Fruit fly (Drosophila melanogaster) whole organism, embryonic: ENCODE data around the gene scrt.

Experiments used
- Bgb ChIP-seq: fragments of 200-800 bp; sonication (Bioruptor generic); IDR thresholded peaks from 2 replicates; pipeline ENCODE4 v1.3.6; 2022; ENCODE audit warnings: missing biosample characterization, missing genetic modification characterization; ENCODE audit not compliant: partially characterized antibody
- CG10959 ChIP-seq: fragments of 200-800 bp; sonication (Bioruptor generic); IDR thresholded peaks from 2 replicates; pipeline ENCODE4 v1.3.6; 2022; ENCODE audit warnings: missing biosample characterization, missing genetic modification characterization
- CG10979 ChIP-seq: fragments of 200-800 bp; sonication (Bioruptor generic); optimal IDR thresholded peaks from 2 replicates; lab custom pipeline; 2018; ENCODE audit warnings: missing biosample characterization, mild to moderate bottlenecking, missing genetic modification characterization, moderate library complexity
- CG11504 ChIP-seq: fragments of 200-800 bp; sonication (Bioruptor generic); optimal IDR thresholded peaks from 3 replicates; lab custom pipeline; 2019; ENCODE audit warnings: missing biosample characterization, mild to moderate bottlenecking, missing genetic modification characterization, moderate library complexity
- CG12071 ChIP-seq: fragments of 200-800 bp; sonication (Bioruptor generic); optimal IDR thresholded peaks from 3 replicates; lab custom pipeline; 2018; ENCODE audit warnings: missing biosample characterization, mild to moderate bottlenecking, missing genetic modification characterization
- CG12155 ChIP-seq: fragments of 200-800 bp; sonication (Bioruptor generic); optimal IDR thresholded peaks from 3 replicates; lab custom pipeline; 2016; ENCODE audit warnings: missing biosample characterization, missing genetic modification characterization
- CG13296 ChIP-seq: fragments of 200-800 bp; sonication (Bioruptor generic); optimal IDR thresholded peaks from 3 replicates; lab custom pipeline; 2018; ENCODE audit warnings: missing biosample characterization, mild to moderate bottlenecking, missing genetic modification characterization
- CG13424 ChIP-seq: fragments of 200-800 bp; sonication (Bioruptor generic); optimal IDR thresholded peaks from 2 replicates; lab custom pipeline; 2019; ENCODE audit warnings: missing biosample characterization, mild to moderate bottlenecking, missing genetic modification characterization, moderate library complexity
- CG14014 ChIP-seq: fragments of 200-800 bp; sonication (Bioruptor generic); IDR thresholded peaks from 2 replicates; pipeline ENCODE4 v1.3.6; 2022; ENCODE audit warnings: missing biosample characterization, missing genetic modification characterization
- CG17359 ChIP-seq: fragments of 200-800 bp; sonication (Bioruptor generic); optimal IDR thresholded peaks from 3 replicates; lab custom pipeline; 2018; ENCODE audit warnings: missing biosample characterization, mild to moderate bottlenecking, missing genetic modification characterization, moderate library complexity
- CG17385 ChIP-seq: fragments of 200-800 bp; sonication (Bioruptor generic); optimal IDR thresholded peaks from 3 replicates; lab custom pipeline; 2018; ENCODE audit warnings: missing biosample characterization, mild to moderate bottlenecking, missing genetic modification characterization
- CG2678 ChIP-seq: fragments of 200-800 bp; sonication (Bioruptor generic); optimal IDR thresholded peaks from 3 replicates; lab custom pipeline; 2019; ENCODE audit warnings: missing biosample characterization, mild to moderate bottlenecking, missing genetic modification characterization, moderate library complexity
- CG3838 ChIP-seq: fragments of 200-800 bp; sonication (Bioruptor generic); optimal IDR thresholded peaks from 3 replicates; lab custom pipeline; 2016; ENCODE audit warnings: missing biosample characterization, missing genetic modification characterization
- CG4820 ChIP-seq: fragments of 200-800 bp; sonication (Bioruptor generic); optimal IDR thresholded peaks from 3 replicates; lab custom pipeline; 2016; ENCODE audit warnings: missing biosample characterization, missing genetic modification characterization
- CG5180 ChIP-seq: fragments of 200-800 bp; sonication (Bioruptor generic); optimal IDR thresholded peaks from 3 replicates; lab custom pipeline; 2017; ENCODE audit warnings: missing biosample characterization, missing genetic modification characterization, mild to moderate bottlenecking, moderate library complexity, missing genetic modification reagents
- CG6175 ChIP-seq: fragments of 200-800 bp; sonication (Bioruptor generic); IDR thresholded peaks from 3 replicates; pipeline ENCODE4 v1.3.6; 2022; ENCODE audit warnings: missing biosample characterization, missing genetic modification characterization
- CG6683 ChIP-seq: fragments of 200-800 bp; sonication (Bioruptor generic); optimal IDR thresholded peaks from 2 replicates; lab custom pipeline; 2017; ENCODE audit warnings: missing biosample characterization, mild to moderate bottlenecking, missing genetic modification characterization, missing genetic modification reagents
- CG6791 ChIP-seq: fragments of 200-800 bp; sonication (Bioruptor generic); IDR thresholded peaks from 3 replicates; pipeline ENCODE4 v1.3.6; 2022; ENCODE audit warnings: missing biosample characterization, missing genetic modification characterization; ENCODE audit not compliant: partially characterized antibody
- CG8290 ChIP-seq, 3 experiments: fragments of 200-800 bp; sonication (Bioruptor generic); optimal IDR thresholded peaks; 2 replicates each; lab custom pipeline; 2016 to 2019; ENCODE audit warnings: missing biosample characterization in 3 of 3, missing genetic modification characterization in 3 of 3, mild to moderate bottlenecking in 2 of 3, moderate library complexity in 1 of 3
- CG8388 ChIP-seq: fragments of 200-800 bp; sonication (Bioruptor generic); optimal IDR thresholded peaks from 2 replicates; lab custom pipeline; 2019; ENCODE audit warnings: missing biosample characterization, mild to moderate bottlenecking, missing genetic modification characterization, moderate library complexity
- CG9437 ChIP-seq: fragments of 200-800 bp; sonication (Bioruptor generic); optimal IDR thresholded peaks from 2 replicates; lab custom pipeline; 2018; ENCODE audit warnings: missing biosample characterization, mild to moderate bottlenecking, missing genetic modification characterization
- HHEX ChIP-seq: fragments of 200-800 bp; sonication (Bioruptor generic); optimal IDR thresholded peaks from 3 replicates; lab custom pipeline; 2017; ENCODE audit warnings: missing biosample characterization, mild to moderate bottlenecking, missing genetic modification characterization, missing genetic modification reagents
- Lhr ChIP-seq: fragments of 200-800 bp; sonication (Bioruptor generic); optimal IDR thresholded peaks from 3 replicates; lab custom pipeline; 2017; ENCODE audit warnings: mild to moderate bottlenecking, missing biosample characterization, missing genetic modification reagents, missing genetic modification characterization
- MTF-1 ChIP-seq: fragments of 200-800 bp; sonication (Bioruptor generic); optimal IDR thresholded peaks from 2 replicates; lab custom pipeline; 2018; ENCODE audit warnings: missing biosample characterization, mild to moderate bottlenecking, missing genetic modification characterization, borderline replicate concordance
- Pdp1 ChIP-seq, 2 experiments: fragments of 200-800 bp; sonication (Bioruptor generic); optimal IDR thresholded peaks; 3 replicates each; lab custom pipeline; 2016; ENCODE audit warnings: missing biosample characterization in 2 of 2, missing genetic modification characterization in 2 of 2, mild to moderate bottlenecking in 1 of 2, moderate library complexity in 1 of 2
- Ptx1 ChIP-seq: fragments of 200-800 bp; sonication (Bioruptor generic); IDR thresholded peaks from 2 replicates; pipeline ENCODE4 v1.3.6; 2022; ENCODE audit warnings: missing biosample characterization, missing genetic modification characterization
- Sox102F ChIP-seq: fragments of 200-800 bp; sonication (Bioruptor generic); optimal IDR thresholded peaks from 2 replicates; lab custom pipeline; 2018; ENCODE audit warnings: missing biosample characterization, mild to moderate bottlenecking, missing genetic modification characterization, moderate library complexity
- Spps ChIP-seq: fragments of 200-800 bp; sonication (Bioruptor generic); optimal IDR thresholded peaks from 2 replicates; lab custom pipeline; 2018; ENCODE audit warnings: missing biosample characterization, mild to moderate bottlenecking, missing genetic modification characterization
- aop ChIP-seq: fragments of 200-800 bp; sonication (Bioruptor generic); IDR thresholded peaks from 2 replicates; pipeline ENCODE4 v1.3.6; 2022; ENCODE audit warnings: missing biosample characterization, missing genetic modification characterization
- ato ChIP-seq: fragments of 200-800 bp; sonication (Bioruptor generic); IDR thresholded peaks from 2 replicates; pipeline ENCODE4 v1.3.6; 2022; ENCODE audit warnings: missing biosample characterization, missing genetic modification characterization; ENCODE audit not compliant: partially characterized antibody
- bsh ChIP-seq, 2 experiments: fragments of 200-800 bp; sonication (Bioruptor generic); optimal IDR thresholded peaks; 2 replicates each; lab custom pipeline; 2017 to 2018; ENCODE audit warnings: mild to moderate bottlenecking in 2 of 2, missing biosample characterization in 2 of 2, missing genetic modification characterization in 2 of 2, moderate library complexity in 1 of 2
- cg ChIP-seq: fragments of 200-800 bp; sonication (Bioruptor generic); optimal IDR thresholded peaks from 3 replicates; lab custom pipeline; 2019; ENCODE audit warnings: missing biosample characterization, mild to moderate bottlenecking, missing genetic modification characterization, moderate library complexity
- chif ChIP-seq, 2 experiments: fragments of 200-800 bp; sonication (Bioruptor generic); optimal IDR thresholded peaks; 3 replicates each; lab custom pipeline; 2016; ENCODE audit warnings: missing biosample characterization in 2 of 2, missing genetic modification characterization in 2 of 2
- dati ChIP-seq: fragments of 200-800 bp; sonication (Bioruptor generic); IDR thresholded peaks from 2 replicates; pipeline ENCODE4 v1.3.6; 2022; ENCODE audit warnings: missing biosample characterization, missing genetic modification characterization
- en ChIP-seq: fragments of 200-800 bp; sonication (Bioruptor generic); optimal IDR thresholded peaks from 2 replicates; lab custom pipeline; 2016; ENCODE audit warnings: missing biosample characterization, missing genetic modification characterization
- grau ChIP-seq: fragments of 200-800 bp; optimal IDR thresholded peaks from 3 replicates; lab custom pipeline; 2019; ENCODE audit warnings: missing biosample characterization, mild to moderate bottlenecking, missing genetic modification characterization, moderate library complexity
- h ChIP-seq: fragments of >200 bp; optimal IDR thresholded peaks from 2 replicates; lab custom pipeline; 2017
- hbn ChIP-seq: fragments of 200-800 bp; sonication (Bioruptor generic); IDR thresholded peaks from 2 replicates; pipeline ENCODE4 v1.3.6; 2022; ENCODE audit warnings: missing biosample characterization, missing genetic modification characterization; ENCODE audit not compliant: partially characterized antibody
- ind ChIP-seq: fragments of 200-800 bp; sonication (Bioruptor generic); optimal IDR thresholded peaks from 3 replicates; lab custom pipeline; 2016; ENCODE audit warnings: missing biosample characterization, missing genetic modification characterization
- kay ChIP-seq: fragments of 200-800 bp; sonication (Bioruptor generic); optimal IDR thresholded peaks from 2 replicates; lab custom pipeline; 2016; ENCODE audit warnings: missing biosample characterization, missing genetic modification characterization
- lilli ChIP-seq: fragments of 200-800 bp; sonication (Bioruptor generic); optimal IDR thresholded peaks from 3 replicates; lab custom pipeline; 2016; ENCODE audit warnings: missing biosample characterization, missing genetic modification characterization
- mam ChIP-seq: fragments of 200-800 bp; sonication (Bioruptor generic); optimal IDR thresholded peaks from 3 replicates; lab custom pipeline; 2016; ENCODE audit warnings: missing biosample characterization, missing genetic modification characterization
- pho ChIP-seq: fragments of 200-800 bp; sonication (Bioruptor generic); optimal IDR thresholded peaks from 2 replicates; lab custom pipeline; 2016; ENCODE audit warnings: missing biosample characterization, missing genetic modification characterization
- pros ChIP-seq: fragments of 200-800 bp; sonication (Bioruptor generic); optimal IDR thresholded peaks from 3 replicates; lab custom pipeline; 2019; ENCODE audit warnings: missing biosample characterization, mild to moderate bottlenecking, missing genetic modification characterization, moderate library complexity
- stwl ChIP-seq: fragments of 200-800 bp; sonication (Bioruptor generic); optimal IDR thresholded peaks from 3 replicates; lab custom pipeline; 2018; ENCODE audit warnings: missing biosample characterization, mild to moderate bottlenecking, missing genetic modification characterization, moderate library complexity
- tio ChIP-seq: fragments of 200-800 bp; sonication (Bioruptor generic); optimal IDR thresholded peaks from 2 replicates; lab custom pipeline; 2017; ENCODE audit warnings: missing biosample characterization, missing genetic modification characterization, inconsistent platforms
- zf30C ChIP-seq: fragments of 200-800 bp; sonication (Bioruptor generic); optimal IDR thresholded peaks from 3 replicates; lab custom pipeline; 2018; ENCODE audit warnings: missing biosample characterization, mild to moderate bottlenecking, missing genetic modification characterization

Gene scrt

dm6 chr3L:4018228-4018928 is 34.7 kb downstream of the scrt start, which contains the start of gene FoxL1 (continued):
- TF ChIP-seq CG11504 (tag; lab: Kevin White, UChicago): peak; percentile 33
- TF ChIP-seq Sox102F (GFP tag; lab: Kevin White, UChicago): peak; percentile 21
- TF ChIP-seq Lhr (GFP tag; lab: Kevin White, UChicago): no peak
- peak; percentile 30 for TF ChIP-seq CG2678
- TF ChIP-seq ind: no peak
- peak; percentile 37 for TF ChIP-seq grau (tag; lab: Kevin White, UChicago)
- TF ChIP-seq CG17385: no peak
- TF ChIP-seq CG4820 (GFP tag; lab: Kevin White, UChicago): no peak
- peak; percentile 34 for TF ChIP-seq cg
- TF ChIP-seq CG6683 (GFP tag; lab: Kevin White, UChicago): no peak
- TF ChIP-seq tio (GFP tag; lab: Kevin White, UChicago): no peak
- no peak for TF ChIP-seq hbn

dm6 chr3L:4021260-4021831 is 37.6 kb downstream of the scrt start, which contains the start of gene Mul1:
Mul1 (plus strand) TSS chr3L:4021457.
- no peak for TF ChIP-seq Ptx1 (GFP tag; lab: Robert Waterston, UW)
- TF ChIP-seq CG13424 (tag; lab: Kevin White, UChicago): no peak
- TF ChIP-seq bsh (GFP tag; optimal IDR thresholded peaks at IDR 0.05; lab: Kevin White, UChicago): no peak
- TF ChIP-seq h (lab: Kevin White, UChicago): no peak
- TF ChIP-seq CG13296: no peak
- TF ChIP-seq CG6175 (GFP tag; lab: Robert Waterston, UW): no peak
- no peak for TF ChIP-seq chif (GFP tag; optimal IDR thresholded peaks at IDR 0.05; lab: Kevin White, UChicago)
- TF ChIP-seq stwl (tag; lab: Kevin White, UChicago): peak; percentile 86
- no peak for TF ChIP-seq aop
- TF ChIP-seq ato: no peak
- no peak for TF ChIP-seq HHEX (GFP tag; lab: Kevin White, UChicago)
- no peak for TF ChIP-seq en (GFP tag; lab: Kevin White, UChicago)
- TF ChIP-seq CG3838 (GFP tag; lab: Kevin White, UChicago): no peak
- TF ChIP-seq CG12071: no peak
- TF ChIP-seq CG5180: no peak
- peak; percentile 88 for TF ChIP-seq CG9437 (GFP tag; lab: Kevin White, UChicago)
- no peak for TF ChIP-seq CG8290 (GFP tag; optimal IDR thresholded peaks at IDR 0.05; lab: Kevin White, UChicago)
- peak in 1 of 2 experiments; percentile 45 for TF ChIP-seq CG8290 (tag; optimal IDR thresholded peaks at IDR 0.05; lab: Kevin White, UChicago)
- TF ChIP-seq mam (GFP tag; lab: Kevin White, UChicago): no peak
- no peak for TF ChIP-seq lilli
- no peak for TF ChIP-seq pros (GFP tag; lab: Kevin White, UChicago)
- no peak for TF ChIP-seq Spps (tag; lab: Kevin White, UChicago)
- TF ChIP-seq dati: no peak
- no peak for TF ChIP-seq Bgb (GFP tag; lab: Robert Waterston, UW)
- peak in 1 of 2 experiments; percentile 77 for TF ChIP-seq Pdp1 (GFP tag; optimal IDR thresholded peaks at IDR 0.05; lab: Kevin White, UChicago)
- TF ChIP-seq kay: no peak
- no peak for TF ChIP-seq zf30C (GFP tag; lab: Kevin White, UChicago)
- no peak for TF ChIP-seq CG8388
- TF ChIP-seq CG10959: no peak
- TF ChIP-seq MTF-1 (GFP tag; lab: Kevin White, UChicago): no peak
- TF ChIP-seq pho (GFP tag; lab: Kevin White, UChicago): no peak
- TF ChIP-seq CG14014 (GFP tag; lab: Robert Waterston, UW): no peak
- TF ChIP-seq CG6791 (GFP tag; lab: Robert Waterston, UW): no peak
- TF ChIP-seq CG12155 (GFP tag; lab: Kevin White, UChicago): no peak
- TF ChIP-seq CG17359 (tag; lab: Kevin White, UChicago): no peak
- TF ChIP-seq CG10979 (tag; lab: Kevin White, UChicago): no peak
